5 fruit fly cellular contexts compared by ENCODE assay signal in the genomic region with DNA sequence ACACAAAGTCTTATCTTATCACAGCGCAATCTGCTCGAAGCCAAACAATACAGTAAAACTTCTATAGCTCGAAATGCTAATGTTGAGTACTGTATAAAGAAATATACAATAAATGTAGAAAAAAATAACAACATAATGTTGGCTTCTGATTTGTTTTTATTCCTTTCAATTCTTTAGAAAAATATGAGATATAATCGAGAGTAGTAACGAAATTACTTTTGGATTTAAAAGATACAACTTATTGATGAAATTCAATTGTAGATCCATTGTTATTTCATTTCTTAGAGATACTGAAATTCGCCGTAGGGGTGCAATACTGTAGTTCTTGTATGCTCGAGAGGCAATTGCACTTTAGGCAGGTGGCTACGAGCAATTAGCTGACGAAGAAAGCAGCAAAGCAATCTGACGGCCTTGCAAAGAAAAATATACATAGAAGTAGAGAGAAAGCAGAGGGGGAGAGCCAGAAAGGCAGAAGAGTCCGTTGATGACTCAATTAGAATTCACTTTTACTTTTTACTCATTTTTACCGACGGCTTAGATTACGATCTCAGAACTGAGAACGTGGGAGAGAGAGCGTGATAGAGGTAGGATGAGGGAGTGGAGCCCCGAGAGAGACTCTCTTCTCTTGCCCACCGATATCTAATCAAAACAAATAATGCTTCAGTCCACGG.
TF ChIP-seq lines count a peak whose summit lies in the region.

No protein-coding gene starts in this region.

- no peak for TF ChIP-seq CTCF in whole organism, embryonic (GFP tag; optimal IDR thresholded peaks at IDR 0.05; lab: Kevin White, UChicago)

TF ChIP-seq in whole organism, adult, 20 proteins besides CTCF, POLR2A, EP300 and RAD21:
- TF ChIP-seq CG14711 (tag; optimal IDR thresholded peaks at IDR 0.05; lab: Kevin White, UChicago), result peak; percentile 51
- TF ChIP-seq CG1620 (GFP tag; optimal IDR thresholded peaks at IDR 0.05; lab: Kevin White, UChicago), result no peak
- peak; percentile 76 for TF ChIP-seq kay (GFP tag; lab: Kevin White, UChicago; ENCODE audit: borderline replicate concordance)
- TF ChIP-seq toe (GFP tag; optimal IDR thresholded peaks at IDR 0.05; lab: Kevin White, UChicago), result peak; percentile 59
- peak; percentile 50 for TF ChIP-seq pad (GFP tag; optimal IDR thresholded peaks at IDR 0.05; lab: Kevin White, UChicago)
- TF ChIP-seq CG33017 (tag; optimal IDR thresholded peaks at IDR 0.05; lab: Kevin White, UChicago), result peak; percentile 55
- TF ChIP-seq Crg-1 (GFP tag; optimal IDR thresholded peaks at IDR 0.05; lab: Kevin White, UChicago), result no peak
- TF ChIP-seq CG7101 (tag; optimal IDR thresholded peaks at IDR 0.05; lab: Kevin White, UChicago), result peak; percentile 76
- no peak for TF ChIP-seq tj (GFP tag; optimal IDR thresholded peaks at IDR 0.05; lab: Kevin White, UChicago)
- TF ChIP-seq CG7045 (GFP tag; optimal IDR thresholded peaks at IDR 0.05; lab: Kevin White, UChicago), result peak; percentile 76
- no peak for TF ChIP-seq cic (GFP tag; optimal IDR thresholded peaks at IDR 0.05; lab: Kevin White, UChicago)
- peak; percentile 84 for TF ChIP-seq bab1 (GFP tag; optimal IDR thresholded peaks at IDR 0.05; lab: Kevin White, UChicago)
- no peak for TF ChIP-seq cnc (optimal IDR thresholded peaks at IDR 0.05; lab: Kevin White, UChicago)
- peak; percentile 13 for TF ChIP-seq CG12768 (GFP tag; optimal IDR thresholded peaks at IDR 0.05; lab: Kevin White, UChicago)

TF ChIP-seq in whole organism, embryonic, 481 proteins besides CTCF, POLR2A, EP300 and RAD21 (continues in another document):
- TF ChIP-seq stc (GFP tag; IDR thresholded peaks at IDR 0.05; lab: Robert Waterston, UW), result no peak
- peak; percentile 51 for TF ChIP-seq gcm (GFP tag; optimal IDR thresholded peaks at IDR 0.05; lab: Kevin White, UChicago)
- TF ChIP-seq Mes4 (GFP tag; optimal IDR thresholded peaks at IDR 0.05; lab: Kevin White, UChicago), result no peak
- no peak for TF ChIP-seq kni (GFP tag; optimal IDR thresholded peaks at IDR 0.05; lab: Kevin White, UChicago)
- TF ChIP-seq E2f1 (GFP tag; IDR thresholded peaks at IDR 0.05; lab: Robert Waterston, UW), result peak; percentile 40
- 0 out of 2 replicates have a peak, but pooled peaks have one; percentile 32 for TF ChIP-seq CG7372 (GFP tag; IDR thresholded peaks at IDR 0.05; lab: Robert Waterston, UW)
- peak; percentile 53 for TF ChIP-seq tap (tag; optimal IDR thresholded peaks at IDR 0.05; lab: Kevin White, UChicago)
- no peak for TF ChIP-seq gcm2 (GFP tag; optimal IDR thresholded peaks at IDR 0.05; lab: Kevin White, UChicago)
- peak; percentile 65 for TF ChIP-seq row (GFP tag; IDR thresholded peaks at IDR 0.05; lab: Robert Waterston, UW)
- peak in 1 of 2 experiments; percentile 51 for TF ChIP-seq Pdp1 (GFP tag; optimal IDR thresholded peaks at IDR 0.05; lab: Kevin White, UChicago)
- peak in 1 of 2 experiments; percentile 84 for TF ChIP-seq Eip74EF (GFP tag; optimal IDR thresholded peaks at IDR 0.05; lab: Kevin White, UChicago)
- TF ChIP-seq CG15601 (tag; optimal IDR thresholded peaks at IDR 0.05; lab: Kevin White, UChicago), result peak; percentile 44
- TF ChIP-seq gt (GFP tag; IDR thresholded peaks at IDR 0.05; lab: Robert Waterston, UW), result no peak
- no peak for TF ChIP-seq wor (GFP tag; IDR thresholded peaks at IDR 0.05; lab: Robert Waterston, UW)
- TF ChIP-seq PHDP (tag; optimal IDR thresholded peaks at IDR 0.05; lab: Kevin White, UChicago), result peak; percentile 65
- 0 out of 2 replicates have a peak, but pooled peaks have one; percentile 29 for TF ChIP-seq ttk (GFP tag; IDR thresholded peaks at IDR 0.05; lab: Robert Waterston, UW)
- TF ChIP-seq Chrac-16 (GFP tag; optimal IDR thresholded peaks at IDR 0.05; lab: Kevin White, UChicago), result peak; percentile 1

TF ChIP-seq in whole organism, prepupa, 60 proteins besides CTCF, POLR2A, EP300 and RAD21 (continues in another document):
- TF ChIP-seq lz (GFP tag; optimal IDR thresholded peaks at IDR 0.05; lab: Kevin White, UChicago), result peak; percentile 75
- no peak for TF ChIP-seq CG34406 (GFP tag; optimal IDR thresholded peaks at IDR 0.05; lab: Kevin White, UChicago)
- peak; percentile 0 for TF ChIP-seq net (GFP tag; optimal IDR thresholded peaks at IDR 0.05; lab: Kevin White, UChicago)
- no peak for TF ChIP-seq CG3919 (GFP tag; optimal IDR thresholded peaks at IDR 0.05; lab: Kevin White, UChicago)
- peak; percentile 90 for TF ChIP-seq svp (GFP tag; lab: Kevin White, UChicago)
- TF ChIP-seq OdsH (GFP tag; optimal IDR thresholded peaks at IDR 0.05; lab: Kevin White, UChicago), result peak; percentile 46
- no peak for TF ChIP-seq CG16779 (tag; optimal IDR thresholded peaks at IDR 0.05; lab: Kevin White, UChicago)
- TF ChIP-seq Lpt (GFP tag; optimal IDR thresholded peaks at IDR 0.05; lab: Kevin White, UChicago), result no peak
- no peak for TF ChIP-seq Sox15 (GFP tag; optimal IDR thresholded peaks at IDR 0.05; lab: Kevin White, UChicago)
- TF ChIP-seq CG11294 (GFP tag; IDR thresholded peaks at IDR 0.05; lab: Robert Waterston, UW), result peak; percentile 11; the same call in 1 of the 2 replicates
- TF ChIP-seq fkh (GFP tag; optimal IDR thresholded peaks at IDR 0.05; lab: Kevin White, UChicago), result peak; percentile 25
- TF ChIP-seq CG7368 (GFP tag; optimal IDR thresholded peaks at IDR 0.05; lab: Kevin White, UChicago), result no peak
- peak; percentile 51 for TF ChIP-seq achi (GFP tag; optimal IDR thresholded peaks at IDR 0.05; lab: Kevin White, UChicago)
- peak in 1 of 2 experiments; percentile 54 for TF ChIP-seq salr (GFP tag; optimal IDR thresholded peaks at IDR 0.05; lab: Kevin White, UChicago)
- peak; percentile 55; the same call in 2 of the 3 replicates for TF ChIP-seq eg (GFP tag; IDR thresholded peaks at IDR 0.05; lab: Robert Waterston, UW)
- TF ChIP-seq Eip93F (GFP tag; optimal IDR thresholded peaks at IDR 0.05; lab: Kevin White, UChicago), result no peak
- no peak for TF ChIP-seq ss (GFP tag; optimal IDR thresholded peaks at IDR 0.05; lab: Kevin White, UChicago)
- peak; percentile 68 for TF ChIP-seq CG15336 (GFP tag; IDR thresholded peaks at IDR 0.05; lab: Robert Waterston, UW)

TF ChIP-seq in whole organism, pupa, 21 proteins besides CTCF, POLR2A, EP300 and RAD21:
- TF ChIP-seq Snoo (tag; optimal IDR thresholded peaks at IDR 0.05; lab: Kevin White, UChicago) (peak; percentile 14), fd96Ca (GFP tag; IDR thresholded peaks at IDR 0.05; lab: Robert Waterston, UW) (0 out of 3 replicates have a peak, but pooled peaks have one; percentile 32), CG13204 (GFP tag; optimal IDR thresholded peaks at IDR 0.05; lab: Kevin White, UChicago) (no peak), CG4496 (GFP tag; IDR thresholded peaks at IDR 0.05; lab: Robert Waterston, UW) (0 out of 3 replicates have a peak, but pooled peaks have one; percentile 43), Pif1A (GFP tag; optimal IDR thresholded peaks at IDR 0.05; lab: Kevin White, UChicago) (no peak), CG34367 (tag; optimal IDR thresholded peaks at IDR 0.05; lab: Kevin White, UChicago) (no peak), CG15710 (tag; optimal IDR thresholded peaks at IDR 0.05; lab: Kevin White, UChicago) (peak; percentile 46), gl (tag; optimal IDR thresholded peaks at IDR 0.05; lab: Kevin White, UChicago) (no peak), CG9948 (tag; optimal IDR thresholded peaks at IDR 0.05; lab: Kevin White, UChicago) (peak; percentile 42), CG10348 (GFP tag; IDR thresholded peaks at IDR 0.05; lab: Robert Waterston, UW) (no peak), CG12605 (GFP tag; IDR thresholded peaks at IDR 0.05; lab: Robert Waterston, UW) (no peak), CG8301 (tag; optimal IDR thresholded peaks at IDR 0.05; lab: Kevin White, UChicago) (no peak), Pif1B (GFP tag; optimal IDR thresholded peaks at IDR 0.05; lab: Kevin White, UChicago) (peak; percentile 52), EcR (GFP tag; optimal IDR thresholded peaks at IDR 0.05; lab: Kevin White, UChicago) (no peak)
TF ChIP-seq in whole organism, pupa: peak in this region for 6.

TF ChIP-seq in whole organism, wandering third instar larva, 38 proteins besides CTCF, POLR2A, EP300 and RAD21 (continues in another document):
- TF ChIP-seq dl (GFP tag; optimal IDR thresholded peaks at IDR 0.05; lab: Kevin White, UChicago; ENCODE audit: insufficient read depth in 1 of 2, partially characterized antibody in 2 of 2), result peak in 1 of 2 experiments; percentile 65
- no peak for TF ChIP-seq sage (GFP tag; optimal IDR thresholded peaks at IDR 0.05; lab: Kevin White, UChicago)
- TF ChIP-seq dsf (GFP tag; optimal IDR thresholded peaks at IDR 0.05; lab: Kevin White, UChicago; ENCODE audit: borderline replicate concordance), result no peak
- TF ChIP-seq Jra (GFP tag; optimal IDR thresholded peaks at IDR 0.05; lab: Kevin White, UChicago), result peak; percentile 22
- peak; percentile 63 for TF ChIP-seq h (GFP tag; optimal IDR thresholded peaks at IDR 0.05; lab: Kevin White, UChicago)
- no peak for TF ChIP-seq lola (GFP tag; optimal IDR thresholded peaks at IDR 0.05; lab: Kevin White, UChicago)
- no peak for TF ChIP-seq dmrt93B (GFP tag; optimal IDR thresholded peaks at IDR 0.05; lab: Kevin White, UChicago)
- peak; percentile 41 for TF ChIP-seq br (GFP tag; optimal IDR thresholded peaks at IDR 0.05; lab: Kevin White, UChicago)
- no peak for TF ChIP-seq sv (GFP tag; optimal IDR thresholded peaks at IDR 0.05; lab: Kevin White, UChicago)
- TF ChIP-seq Rel (GFP tag; optimal IDR thresholded peaks at IDR 0.05; lab: Kevin White, UChicago), result no peak
- TF ChIP-seq Rel (tag; optimal IDR thresholded peaks at IDR 0.05; lab: Kevin White, UChicago), result peak; percentile 27
- TF ChIP-seq Mio (GFP tag; optimal IDR thresholded peaks at IDR 0.05; lab: Kevin White, UChicago), result no peak
- no peak for TF ChIP-seq Hr78 (GFP tag; optimal IDR thresholded peaks at IDR 0.05; lab: Kevin White, UChicago)
- TF ChIP-seq N (GFP tag; optimal IDR thresholded peaks at IDR 0.05; lab: Kevin White, UChicago), result no peak
- TF ChIP-seq Sp1 (GFP tag; optimal IDR thresholded peaks at IDR 0.05; lab: Kevin White, UChicago), result peak; percentile 53
- peak; percentile 64 for TF ChIP-seq Dif (GFP tag; optimal IDR thresholded peaks at IDR 0.05; lab: Kevin White, UChicago; ENCODE audit: partially characterized antibody)
- TF ChIP-seq jim (GFP tag; optimal IDR thresholded peaks at IDR 0.05; lab: Kevin White, UChicago), result no peak
- TF ChIP-seq HLH106 (tag; optimal IDR thresholded peaks at IDR 0.05; lab: Kevin White, UChicago), result peak; percentile 74
- peak; percentile 61 for TF ChIP-seq rgr (GFP tag; optimal IDR thresholded peaks at IDR 0.05; lab: Kevin White, UChicago)
- no peak for TF ChIP-seq Hr83 (GFP tag; optimal IDR thresholded peaks at IDR 0.05; lab: Kevin White, UChicago; ENCODE audit: poor library complexity, severe bottlenecking)
- no peak for TF ChIP-seq tai (GFP tag; optimal IDR thresholded peaks at IDR 0.05; lab: Kevin White, UChicago)
- peak; percentile 54 for TF ChIP-seq OdsH (GFP tag; optimal IDR thresholded peaks at IDR 0.05; lab: Kevin White, UChicago)
- no peak for TF ChIP-seq GATAd (GFP tag; optimal IDR thresholded peaks at IDR 0.05; lab: Kevin White, UChicago)
- TF ChIP-seq Vsx2 (GFP tag; optimal IDR thresholded peaks at IDR 0.05; lab: Kevin White, UChicago; ENCODE audit: partially characterized antibody), result peak; percentile 66
- TF ChIP-seq pan (optimal IDR thresholded peaks at IDR 0.05; lab: Kevin White, UChicago), result no peak
- TF ChIP-seq Dfd (GFP tag; optimal IDR thresholded peaks at IDR 0.05; lab: Kevin White, UChicago), result no peak
